Fruit fly (Drosophila melanogaster) whole organism, embryonic: ENCODE measurements around the gene mRpL4.

Source experiments
- Atf6 ChIP-seq: fragments of 200-800 bp; sonication (Bioruptor generic); IDR thresholded peaks from 2 replicates; pipeline ENCODE4 v1.3.6; 2022; ENCODE audit warnings: missing biosample characterization, missing genetic modification characterization
- Bgb ChIP-seq: fragments of 200-800 bp; sonication (Bioruptor generic); IDR thresholded peaks from 2 replicates; pipeline ENCODE4 v1.3.6; 2022; ENCODE audit warnings: missing biosample characterization, missing genetic modification characterization; ENCODE audit not compliant: partially characterized antibody
- CG1024 ChIP-seq: fragments of 200-800 bp; sonication (Bioruptor generic); IDR thresholded peaks from 2 replicates; pipeline ENCODE4 v1.3.6; 2022; ENCODE audit warnings: missing biosample characterization, missing genetic modification characterization
- CG10267 ChIP-seq: fragments of 200-800 bp; sonication (Bioruptor generic); optimal IDR thresholded peaks from 2 replicates; lab custom pipeline; 2018; ENCODE audit warnings: missing biosample characterization, mild to moderate bottlenecking, missing genetic modification characterization, moderate library complexity
- CG10462 ChIP-seq: fragments of 200-800 bp; sonication (Bioruptor generic); optimal IDR thresholded peaks from 2 replicates; lab custom pipeline; 2016; ENCODE audit warnings: missing biosample characterization, missing genetic modification characterization
- CG11456 ChIP-seq: fragments of 200-800 bp; sonication (Bioruptor generic); IDR thresholded peaks from 3 replicates; pipeline ENCODE4 v1.3.6; 2022; ENCODE audit warnings: missing biosample characterization, missing genetic modification characterization
- CG12104 ChIP-seq: fragments of 200-800 bp; sonication (Bioruptor generic); optimal IDR thresholded peaks from 3 replicates; lab custom pipeline; 2016; ENCODE audit warnings: missing biosample characterization, missing genetic modification characterization
- CG12219 ChIP-seq: fragments of 200-800 bp; sonication (Bioruptor generic); optimal IDR thresholded peaks from 3 replicates; lab custom pipeline; 2018; ENCODE audit warnings: missing biosample characterization, mild to moderate bottlenecking, missing genetic modification characterization
- CG13894 ChIP-seq: fragments of 200-800 bp; sonication (Bioruptor generic); optimal IDR thresholded peaks from 3 replicates; lab custom pipeline; 2018; ENCODE audit warnings: missing biosample characterization, mild to moderate bottlenecking, missing genetic modification characterization, moderate library complexity
- CG15514 ChIP-seq: fragments of 200-800 bp; sonication (Bioruptor generic); optimal IDR thresholded peaks from 3 replicates; lab custom pipeline; 2017; ENCODE audit warnings: missing biosample characterization, missing genetic modification characterization, mild to moderate bottlenecking, moderate library complexity, missing genetic modification reagents
- CG1647 ChIP-seq: fragments of 200-800 bp; sonication (Bioruptor generic); optimal IDR thresholded peaks from 3 replicates; lab custom pipeline; 2016; ENCODE audit warnings: missing biosample characterization, missing genetic modification characterization
- CG16779 ChIP-seq: fragments of 200-800 bp; sonication (Bioruptor generic); IDR thresholded peaks from 2 replicates; pipeline ENCODE4 v1.3.6; 2022; ENCODE audit warnings: missing biosample characterization, missing genetic modification characterization
- CG17912 ChIP-seq: fragments of 200-800 bp; sonication (Bioruptor generic); optimal IDR thresholded peaks from 2 replicates; lab custom pipeline; 2018; ENCODE audit warnings: missing biosample characterization, mild to moderate bottlenecking, missing genetic modification characterization
- CG31388 ChIP-seq: fragments of 200-800 bp; sonication (Bioruptor generic); optimal IDR thresholded peaks from 2 replicates; lab custom pipeline; 2016; ENCODE audit warnings: missing biosample characterization, missing genetic modification characterization
- CG3995 ChIP-seq: fragments of 200-800 bp; sonication (Bioruptor generic); optimal IDR thresholded peaks from 3 replicates; lab custom pipeline; 2016; ENCODE audit warnings: missing biosample characterization, missing genetic modification characterization
- CG6272 ChIP-seq: fragments of 200-800 bp; sonication (Bioruptor generic); IDR thresholded peaks from 2 replicates; pipeline ENCODE4 v1.3.6; 2022; ENCODE audit warnings: missing biosample characterization, missing genetic modification characterization
- CG6683 ChIP-seq: fragments of 200-800 bp; sonication (Bioruptor generic); optimal IDR thresholded peaks from 2 replicates; lab custom pipeline; 2017; ENCODE audit warnings: missing biosample characterization, mild to moderate bottlenecking, missing genetic modification characterization, missing genetic modification reagents
- CG6689 ChIP-seq: fragments of 200-800 bp; sonication (Bioruptor generic); IDR thresholded peaks from 2 replicates; pipeline ENCODE4 v1.3.6; 2022; ENCODE audit warnings: missing biosample characterization, missing genetic modification characterization
- CG7271 ChIP-seq: fragments of 200-800 bp; sonication (Bioruptor generic); optimal IDR thresholded peaks from 2 replicates; lab custom pipeline; 2018; ENCODE audit warnings: missing biosample characterization, mild to moderate bottlenecking, missing genetic modification characterization, moderate library complexity
- CG9797 ChIP-seq: fragments of 200-800 bp; sonication (Bioruptor generic); optimal IDR thresholded peaks from 3 replicates; lab custom pipeline; 2018; ENCODE audit warnings: missing biosample characterization, mild to moderate bottlenecking, missing genetic modification characterization
- Dip3 ChIP-seq: fragments of 200-800 bp; sonication (Bioruptor generic); optimal IDR thresholded peaks from 3 replicates; lab custom pipeline; 2016; ENCODE audit warnings: missing biosample characterization, missing genetic modification characterization
- Dll ChIP-seq: fragments of 200-800 bp; sonication (Bioruptor generic); IDR thresholded peaks from 4 replicates; pipeline ENCODE4 v1.3.6; 2022; ENCODE audit warnings: missing biosample characterization, missing genetic modification characterization; ENCODE audit not compliant: partially characterized antibody
- Drgx ChIP-seq: fragments of 200-800 bp; sonication (Bioruptor generic); IDR thresholded peaks from 2 replicates; pipeline ENCODE4 v1.3.6; 2022; ENCODE audit warnings: missing biosample characterization, missing genetic modification characterization
- ERR ChIP-seq: fragments of 200-800 bp; sonication (Bioruptor generic); optimal IDR thresholded peaks from 2 replicates; lab custom pipeline; 2016; ENCODE audit warnings: missing biosample characterization, missing genetic modification characterization
- Gsc ChIP-seq: fragments of 200-800 bp; sonication (Bioruptor generic); IDR thresholded peaks from 2 replicates; pipeline ENCODE4 v1.3.6; 2022; ENCODE audit warnings: missing biosample characterization, missing genetic modification characterization
- MTF-1 ChIP-seq: fragments of 200-800 bp; sonication (Bioruptor generic); optimal IDR thresholded peaks from 2 replicates; lab custom pipeline; 2018; ENCODE audit warnings: missing biosample characterization, mild to moderate bottlenecking, missing genetic modification characterization, borderline replicate concordance
- Opbp ChIP-seq: fragments of 200-800 bp; sonication (Bioruptor generic); IDR thresholded peaks from 3 replicates; pipeline ENCODE4 v1.3.6; 2022; ENCODE audit warnings: missing biosample characterization, missing genetic modification characterization; ENCODE audit not compliant: partially characterized antibody
- YL-1 ChIP-seq: fragments of 200-800 bp; sonication (Bioruptor generic); optimal IDR thresholded peaks from 3 replicates; lab custom pipeline; 2017; ENCODE audit warnings: missing biosample characterization, mild to moderate bottlenecking, missing genetic modification characterization
- az2 ChIP-seq: fragments of 200-800 bp; sonication (Bioruptor generic); optimal IDR thresholded peaks from 3 replicates; lab custom pipeline; 2016; ENCODE audit warnings: missing biosample characterization, missing genetic modification characterization
- bsh ChIP-seq, 2 experiments: fragments of 200-800 bp; sonication (Bioruptor generic); optimal IDR thresholded peaks; 2 replicates each; lab custom pipeline; 2017 to 2018; ENCODE audit warnings: mild to moderate bottlenecking in 2 of 2, missing biosample characterization in 2 of 2, missing genetic modification characterization in 2 of 2, moderate library complexity in 1 of 2
- btn ChIP-seq: fragments of 200-800 bp; sonication (Bioruptor generic); optimal IDR thresholded peaks from 2 replicates; lab custom pipeline; 2016; ENCODE audit warnings: missing biosample characterization, missing genetic modification characterization
- esg ChIP-seq: fragments of 200-800 bp; sonication (Bioruptor generic); conservative IDR thresholded peaks from 2 replicates; pipeline ENCODE4 v1.3.6; 2022; ENCODE audit warnings: missing biosample characterization, missing genetic modification characterization
- fd96Cb ChIP-seq: fragments of 200-800 bp; sonication (Bioruptor generic); optimal IDR thresholded peaks from 2 replicates; lab custom pipeline; 2018; ENCODE audit warnings: missing biosample characterization, mild to moderate bottlenecking, missing genetic modification characterization, moderate library complexity
- grn ChIP-seq: fragments of 200-800 bp; sonication (Bioruptor generic); optimal IDR thresholded peaks from 3 replicates; lab custom pipeline; 2017; ENCODE audit warnings: missing biosample characterization, missing genetic modification characterization
- kah ChIP-seq: fragments of 200-800 bp; sonication (Bioruptor generic); optimal IDR thresholded peaks from 2 replicates; lab custom pipeline; 2018; ENCODE audit warnings: missing biosample characterization, mild to moderate bottlenecking, missing genetic modification characterization
- ken ChIP-seq: fragments of 200-800 bp; sonication (Bioruptor generic); IDR thresholded peaks from 3 replicates; pipeline ENCODE4 v1.3.6; 2022; ENCODE audit warnings: missing biosample characterization, missing genetic modification characterization
- lola ChIP-seq, 3 experiments: fragments of >200 bp in 2 of 3; fragments of 200-800 bp in 1 of 3; sonication (Bioruptor generic) in 1 of 3; optimal IDR thresholded peaks; 2 replicates each; lab custom pipeline; 2017 to 2019; ENCODE audit warnings: missing biosample characterization in 3 of 3, missing genetic modification characterization in 3 of 3, mild to moderate bottlenecking in 1 of 3, moderate library complexity in 1 of 3
- nmo ChIP-seq: fragments of 200-800 bp; sonication (Bioruptor generic); optimal IDR thresholded peaks from 2 replicates; lab custom pipeline; 2018; ENCODE audit warnings: missing biosample characterization, mild to moderate bottlenecking, missing genetic modification characterization, moderate library complexity
- oc ChIP-seq: fragments of 200-800 bp; sonication (Bioruptor generic); optimal IDR thresholded peaks from 2 replicates; lab custom pipeline; 2018; ENCODE audit warnings: missing biosample characterization, mild to moderate bottlenecking, missing genetic modification characterization, moderate library complexity
- pfk ChIP-seq: fragments of 200-800 bp; sonication (Bioruptor generic); optimal IDR thresholded peaks from 2 replicates; lab custom pipeline; 2018; ENCODE audit warnings: missing biosample characterization, mild to moderate bottlenecking, missing genetic modification characterization, moderate library complexity
- salm ChIP-seq: fragments of 200-800 bp; sonication (Bioruptor generic); optimal IDR thresholded peaks from 2 replicates; lab custom pipeline; 2018; ENCODE audit warnings: missing biosample characterization, mild to moderate bottlenecking, missing genetic modification characterization
- sens-2 ChIP-seq: fragments of 200-800 bp; sonication (Bioruptor generic); IDR thresholded peaks from 2 replicates; pipeline ENCODE4 v1.3.6; 2022; ENCODE audit warnings: missing biosample characterization, missing genetic modification characterization
- sim ChIP-seq: fragments of 200-800 bp; sonication (Bioruptor generic); IDR thresholded peaks from 2 replicates; pipeline ENCODE4 v1.3.6; 2022; ENCODE audit warnings: missing biosample characterization, missing genetic modification characterization
- sob ChIP-seq: fragments of 200-800 bp; sonication (Bioruptor generic); IDR thresholded peaks from 2 replicates; pipeline ENCODE4 v1.3.6; 2022; ENCODE audit warnings: missing biosample characterization, missing genetic modification characterization
- stwl ChIP-seq: fragments of 200-800 bp; sonication (Bioruptor generic); optimal IDR thresholded peaks from 3 replicates; lab custom pipeline; 2018; ENCODE audit warnings: missing biosample characterization, mild to moderate bottlenecking, missing genetic modification characterization, moderate library complexity
- tin ChIP-seq: fragments of 200-800 bp; sonication (Bioruptor generic); optimal IDR thresholded peaks from 3 replicates; lab custom pipeline; 2016; ENCODE audit warnings: missing biosample characterization, missing genetic modification characterization
- z ChIP-seq: fragments of 200-800 bp; sonication (Bioruptor generic); IDR thresholded peaks from 3 replicates; pipeline ENCODE4 v1.3.6; 2022; ENCODE audit warnings: missing biosample characterization, missing genetic modification characterization
- zen ChIP-seq: fragments of 200-800 bp; sonication (Bioruptor generic); optimal IDR thresholded peaks from 3 replicates; lab custom pipeline; 2018; ENCODE audit warnings: missing biosample characterization, mild to moderate bottlenecking, missing genetic modification characterization, moderate library complexity
- zf30C ChIP-seq: fragments of 200-800 bp; sonication (Bioruptor generic); optimal IDR thresholded peaks from 3 replicates; lab custom pipeline; 2018; ENCODE audit warnings: missing biosample characterization, mild to moderate bottlenecking, missing genetic modification characterization
- zfh1 ChIP-seq: fragments of 200-800 bp; sonication (Bioruptor generic); IDR thresholded peaks from 3 replicates; pipeline ENCODE4 v1.3.6; 2022; ENCODE audit warnings: missing biosample characterization, missing genetic modification characterization

mRpL4 gene

dm6 chr2L:16329102-16329520 lies at the start of gene mRpL4 (continued):
- TF ChIP-seq MTF-1 (GFP tag; lab: Kevin White, UChicago): no peak
- TF ChIP-seq CG1647 (GFP tag; lab: Kevin White, UChicago): peak; percentile 46
- peak; percentile 27 for TF ChIP-seq fd96Cb (tag; lab: Kevin White, UChicago)
- TF ChIP-seq esg (GFP tag; lab: Robert Waterston, UW): peak; percentile 31; the same call in 1 of the 2 replicates
- no peak for TF ChIP-seq CG1024 (GFP tag; lab: Robert Waterston, UW)
- peak; percentile 52 for TF ChIP-seq CG10462 (GFP tag; lab: Kevin White, UChicago)
- no peak for TF ChIP-seq CG12104 (GFP tag; lab: Kevin White, UChicago)
- TF ChIP-seq nmo (GFP tag; lab: Kevin White, UChicago): peak; percentile 67
- peak; percentile 42; the same call in 1 of the 2 replicates for TF ChIP-seq Atf6 (GFP tag; lab: Robert Waterston, UW)
- peak; percentile 44 for TF ChIP-seq ERR
- TF ChIP-seq zen (tag; lab: Kevin White, UChicago): peak; percentile 49
- TF ChIP-seq CG12219: no peak
- TF ChIP-seq Bgb: peak; percentile 99
- TF ChIP-seq z: no peak
- TF ChIP-seq Dip3: peak; percentile 89
- TF ChIP-seq CG16779 (GFP tag; lab: Robert Waterston, UW): 0 out of 2 replicates have a peak, but pooled peaks have one; percentile 36
- TF ChIP-seq CG17912 (GFP tag; lab: Kevin White, UChicago): no peak
- peak; percentile 67 for TF ChIP-seq CG10267 (tag; lab: Kevin White, UChicago)
- no peak for TF ChIP-seq salm (tag; lab: Kevin White, UChicago)
- peak; percentile 72 for TF ChIP-seq zfh1
- TF ChIP-seq btn (GFP tag; lab: Kevin White, UChicago): no peak
- TF ChIP-seq CG13894 (tag; lab: Kevin White, UChicago): peak; percentile 59
- TF ChIP-seq CG6683 (GFP tag; lab: Kevin White, UChicago): no peak
- TF ChIP-seq YL-1 (GFP tag; lab: Kevin White, UChicago): peak; percentile 28
- no peak; the same call in 1 of the 2 replicates for TF ChIP-seq Drgx (GFP tag; lab: Robert Waterston, UW)
- TF ChIP-seq kah (GFP tag; lab: Kevin White, UChicago): no peak
- no peak for TF ChIP-seq CG31388 (GFP tag; lab: Kevin White, UChicago)
- peak; percentile 33 for TF ChIP-seq oc (tag; lab: Kevin White, UChicago)
- TF ChIP-seq CG11456 (GFP tag; lab: Robert Waterston, UW): no peak; the same call in 2 of the 3 replicates
- peak; percentile 2 for TF ChIP-seq grn (GFP tag; lab: Kevin White, UChicago)
- no peak for TF ChIP-seq sim (GFP tag; lab: Robert Waterston, UW)
- TF ChIP-seq sob (GFP tag; lab: Robert Waterston, UW): peak; percentile 84
- TF ChIP-seq CG3995: peak; percentile 87
- peak; percentile 74 for TF ChIP-seq CG6272 (GFP tag; lab: Robert Waterston, UW)
- peak; percentile 85 for TF ChIP-seq tin (GFP tag; lab: Kevin White, UChicago)
- no peak for TF ChIP-seq Gsc (GFP tag; lab: Robert Waterston, UW)
- no peak for TF ChIP-seq CG9797 (GFP tag; lab: Kevin White, UChicago)
- peak; percentile 65; the same call in 1 of the 3 replicates for TF ChIP-seq ken
- TF ChIP-seq bsh (GFP tag; optimal IDR thresholded peaks at IDR 0.05; lab: Kevin White, UChicago): peak in 1 of 2 experiments; percentile 64
- no peak for TF ChIP-seq CG7271 (tag; lab: Kevin White, UChicago)
- TF ChIP-seq pfk: no peak
- TF ChIP-seq az2: peak; percentile 80
- TF ChIP-seq lola (GFP tag; optimal IDR thresholded peaks at IDR 0.05; lab: Kevin White, UChicago): peak in 1 of 3 experiments; percentile 47
- peak; percentile 99 for TF ChIP-seq Opbp
- TF ChIP-seq zf30C (GFP tag; lab: Kevin White, UChicago): no peak
- TF ChIP-seq CG15514 (GFP tag; lab: Kevin White, UChicago): peak; percentile 65
- no peak for TF ChIP-seq sens-2 (GFP tag; lab: Robert Waterston, UW)
- TF ChIP-seq Dll: peak; percentile 99
- TF ChIP-seq stwl: peak; percentile 82
- TF ChIP-seq CG6689 (GFP tag; lab: Robert Waterston, UW): peak; percentile 55; the same call in 1 of the 2 replicates
